Fruit fly (Drosophila melanogaster): ENCODE measurements around the gene spen.
A peak's percentile ranks its signal among the peaks of the same experiment; 100 is the strongest.

The spen gene

DNA sequence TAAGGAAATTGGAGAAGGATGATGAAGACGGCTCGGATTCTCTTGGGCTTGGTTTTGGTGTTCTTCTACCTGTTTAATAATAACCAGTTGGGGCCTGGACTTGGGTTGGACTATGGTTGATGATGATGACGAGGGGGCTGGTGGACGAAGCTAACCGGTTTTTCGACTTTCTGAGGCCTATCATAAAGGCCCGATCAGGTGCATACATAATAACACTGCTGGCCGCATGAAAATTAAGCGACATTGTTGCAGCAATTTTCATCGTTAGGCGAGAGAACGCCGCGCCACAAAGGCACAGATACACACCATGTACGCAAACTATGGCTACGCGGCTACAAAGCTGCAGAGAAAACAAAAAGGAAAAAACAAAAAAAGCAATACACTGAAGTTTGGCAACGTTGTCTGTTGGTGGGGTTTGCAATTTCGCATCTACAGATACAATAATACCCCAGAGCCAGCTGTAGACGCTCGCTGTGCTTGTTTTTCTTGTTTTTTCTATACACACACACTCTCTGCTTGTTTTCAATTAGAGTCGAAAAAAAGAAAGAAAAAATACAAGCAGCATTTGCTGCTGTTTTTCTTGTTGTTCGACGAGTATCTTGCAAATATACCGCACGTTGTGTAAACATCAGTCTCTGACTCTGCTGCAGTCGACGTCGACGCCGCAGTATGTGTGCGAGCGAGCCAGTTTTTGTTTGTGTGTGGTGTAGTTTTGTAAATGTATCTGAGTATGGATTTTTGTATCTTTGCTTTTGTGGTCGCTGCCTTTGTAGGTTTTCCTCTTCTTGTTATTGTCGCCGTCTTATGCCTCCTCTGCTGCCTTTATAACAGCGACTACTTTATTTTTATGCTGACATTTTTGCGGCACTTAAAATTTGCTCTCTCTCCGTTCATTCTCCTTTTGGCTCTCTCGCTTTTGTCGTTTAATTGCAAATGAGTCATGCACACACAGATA is 7.6 kb downstream of the spen start (continued):
- TF ChIP-seq Lim3 (GFP tag; IDR thresholded peaks at IDR 0.05), result no peak
- no peak for TF ChIP-seq dimm (GFP tag; IDR thresholded peaks at IDR 0.05)
- peak; percentile 61 for TF ChIP-seq CG2712 (tag; optimal IDR thresholded peaks at IDR 0.05)
- peak; percentile 88 for TF ChIP-seq BtbVII (GFP tag; optimal IDR thresholded peaks at IDR 0.05)
- TF ChIP-seq seq (GFP tag; IDR thresholded peaks at IDR 0.05), result no peak
- peak in 1 of 3 experiments; percentile 34 for TF ChIP-seq lola (GFP tag; optimal IDR thresholded peaks at IDR 0.05)
- no peak for TF ChIP-seq vvl (GFP tag; IDR thresholded peaks at IDR 0.05)
- no peak for TF ChIP-seq phol (tag; optimal IDR thresholded peaks at IDR 0.05)
- no peak for TF ChIP-seq Xrp1 (GFP tag; IDR thresholded peaks at IDR 0.05)
- no peak for TF ChIP-seq knrl (GFP tag; IDR thresholded peaks at IDR 0.05; ENCODE audit: partially characterized antibody)
- TF ChIP-seq Meics (GFP tag; optimal IDR thresholded peaks at IDR 0.05), result peak; percentile 80
- TF ChIP-seq CG30020 (tag; optimal IDR thresholded peaks at IDR 0.05), result no peak
- TF ChIP-seq CG4282 (GFP tag; optimal IDR thresholded peaks at IDR 0.05), result peak; percentile 67
- TF ChIP-seq odd (GFP tag; optimal IDR thresholded peaks at IDR 0.05), result peak; percentile 86
- TF ChIP-seq slou (GFP tag; optimal IDR thresholded peaks at IDR 0.05), result peak; percentile 23
- peak; percentile 34 for TF ChIP-seq Bteb2 (GFP tag; optimal IDR thresholded peaks at IDR 0.05)
- TF ChIP-seq CG5245 (GFP tag; optimal IDR thresholded peaks at IDR 0.05), result no peak
- peak; percentile 55 for TF ChIP-seq grau (tag; optimal IDR thresholded peaks at IDR 0.05)
- peak; percentile 43 for TF ChIP-seq CG10979 (tag; optimal IDR thresholded peaks at IDR 0.05)
- peak; percentile 85 for TF ChIP-seq pros (GFP tag; optimal IDR thresholded peaks at IDR 0.05)
- TF ChIP-seq Myb (GFP tag; optimal IDR thresholded peaks at IDR 0.05), result peak; percentile 47
- TF ChIP-seq en (GFP tag; optimal IDR thresholded peaks at IDR 0.05), result peak; percentile 41
- no peak for TF ChIP-seq CG8765 (GFP tag; IDR thresholded peaks at IDR 0.05)
- TF ChIP-seq CG9797 (GFP tag; optimal IDR thresholded peaks at IDR 0.05), result no peak
- peak; percentile 98 for TF ChIP-seq nom (GFP tag; optimal IDR thresholded peaks at IDR 0.05)
- peak; percentile 65 for TF ChIP-seq repo (GFP tag; optimal IDR thresholded peaks at IDR 0.05)
- peak; percentile 81 for TF ChIP-seq PHDP (tag; optimal IDR thresholded peaks at IDR 0.05)
- no peak for TF ChIP-seq Antp (GFP tag; optimal IDR thresholded peaks at IDR 0.05)
- TF ChIP-seq Chrac-16 (GFP tag; optimal IDR thresholded peaks at IDR 0.05), result no peak
- TF ChIP-seq ap (GFP tag; IDR thresholded peaks at IDR 0.05), result no peak
- no peak for TF ChIP-seq emc (GFP tag; optimal IDR thresholded peaks at IDR 0.05)
- TF ChIP-seq CG12942 (GFP tag; optimal IDR thresholded peaks at IDR 0.05), result peak; percentile 37
- no peak for TF ChIP-seq CG11456 (GFP tag; IDR thresholded peaks at IDR 0.05)
- TF ChIP-seq CG17568 (GFP tag; optimal IDR thresholded peaks at IDR 0.05), result peak; percentile 81
- TF ChIP-seq CG2116 (GFP tag; optimal IDR thresholded peaks at IDR 0.05), result peak; percentile 29
- no peak for TF ChIP-seq CG8290 (GFP tag; optimal IDR thresholded peaks at IDR 0.05)
- TF ChIP-seq CG8290 (tag; optimal IDR thresholded peaks at IDR 0.05), result peak; percentile 28 to 68
- no peak for TF ChIP-seq dysf (GFP tag; IDR thresholded peaks at IDR 0.05)
- no peak for TF ChIP-seq Gsc (GFP tag; IDR thresholded peaks at IDR 0.05)
- no peak for TF ChIP-seq Ets65A (GFP tag)
- TF ChIP-seq vnd (GFP tag; IDR thresholded peaks at IDR 0.05; ENCODE audit: partially characterized antibody), result no peak
- peak; percentile 17 for TF ChIP-seq Sry-β (GFP tag; optimal IDR thresholded peaks at IDR 0.05)
- TF ChIP-seq CG17829 (tag; optimal IDR thresholded peaks at IDR 0.05), result peak; percentile 62
- TF ChIP-seq luna (GFP tag; optimal IDR thresholded peaks at IDR 0.05), result no peak
- no peak for TF ChIP-seq mam (GFP tag; optimal IDR thresholded peaks at IDR 0.05)
- TF ChIP-seq CG10274 (GFP tag; optimal IDR thresholded peaks at IDR 0.05), result peak; percentile 55
- peak; percentile 41 for TF ChIP-seq CG6254 (GFP tag; optimal IDR thresholded peaks at IDR 0.05)
- no peak for TF ChIP-seq Usf (GFP tag; optimal IDR thresholded peaks at IDR 0.05)
- TF ChIP-seq CG31388 (GFP tag; optimal IDR thresholded peaks at IDR 0.05), result no peak
- no peak for TF ChIP-seq rib (GFP tag; IDR thresholded peaks at IDR 0.05)
